Fruit fly (Drosophila melanogaster) whole organism, embryonic: ENCODE results near the gene beat-Ib.

Source experiments
- Atf3 ChIP-seq: fragments of 200-800 bp; sonication (Bioruptor generic); optimal IDR thresholded peaks from 3 replicates; lab custom pipeline; 2016; ENCODE audit warnings: missing biosample characterization, missing genetic modification characterization
- Bteb2 ChIP-seq: fragments of 200-800 bp; sonication (Bioruptor generic); optimal IDR thresholded peaks from 2 replicates; lab custom pipeline; 2016; ENCODE audit warnings: missing biosample characterization, missing genetic modification characterization
- CG10321 ChIP-seq: fragments of 200-800 bp; sonication (Bioruptor generic); IDR thresholded peaks from 2 replicates; pipeline ENCODE4 v1.3.6; 2022; ENCODE audit warnings: missing biosample characterization, missing genetic modification characterization
- CG12769 ChIP-seq: fragments of 200-800 bp; sonication (Bioruptor generic); optimal IDR thresholded peaks from 2 replicates; lab custom pipeline; 2019; ENCODE audit warnings: missing biosample characterization, mild to moderate bottlenecking, missing genetic modification characterization, moderate library complexity
- CG13287 ChIP-seq: fragments of 200-800 bp; sonication (Bioruptor generic); IDR thresholded peaks from 2 replicates; pipeline ENCODE4 v1.3.6; 2022; ENCODE audit warnings: missing biosample characterization, missing genetic modification characterization; ENCODE audit not compliant: partially characterized antibody
- CG14014 ChIP-seq: fragments of 200-800 bp; sonication (Bioruptor generic); IDR thresholded peaks from 2 replicates; pipeline ENCODE4 v1.3.6; 2022; ENCODE audit warnings: missing biosample characterization, missing genetic modification characterization
- CG15696 ChIP-seq: fragments of 200-800 bp; sonication (Bioruptor generic); optimal IDR thresholded peaks from 2 replicates; lab custom pipeline; 2019; ENCODE audit warnings: missing biosample characterization, mild to moderate bottlenecking, missing genetic modification characterization, moderate library complexity
- CG16815 ChIP-seq: fragments of 200-800 bp; sonication (Bioruptor generic); optimal IDR thresholded peaks from 3 replicates; lab custom pipeline; 2017; ENCODE audit warnings: missing biosample characterization, mild to moderate bottlenecking, missing genetic modification characterization
- CG2875 ChIP-seq: fragments of 200-800 bp; sonication (Bioruptor generic); optimal IDR thresholded peaks from 2 replicates; lab custom pipeline; 2017; ENCODE audit warnings: missing biosample characterization, mild to moderate bottlenecking, missing genetic modification characterization, missing genetic modification reagents
- CG32767 ChIP-seq: fragments of 200-800 bp; sonication (Bioruptor generic); IDR thresholded peaks from 2 replicates; pipeline ENCODE4 v1.3.6; 2022; ENCODE audit warnings: missing biosample characterization, missing genetic modification characterization
- CG34376 ChIP-seq: fragments of 200-800 bp; sonication (Bioruptor generic); optimal IDR thresholded peaks from 2 replicates; lab custom pipeline; 2018; ENCODE audit warnings: missing biosample characterization, mild to moderate bottlenecking, missing genetic modification characterization
- CG3847 ChIP-seq: fragments of 200-800 bp; sonication (Bioruptor generic); IDR thresholded peaks from 2 replicates; pipeline ENCODE4 v1.3.6; 2022; ENCODE audit warnings: missing biosample characterization, missing genetic modification characterization
- CG3995 ChIP-seq: fragments of 200-800 bp; sonication (Bioruptor generic); optimal IDR thresholded peaks from 3 replicates; lab custom pipeline; 2016; ENCODE audit warnings: missing biosample characterization, missing genetic modification characterization
- CG4424 ChIP-seq: fragments of 200-800 bp; sonication (Bioruptor generic); optimal IDR thresholded peaks from 3 replicates; lab custom pipeline; 2016; ENCODE audit warnings: missing biosample characterization, missing genetic modification characterization
- CG7271 ChIP-seq: fragments of 200-800 bp; sonication (Bioruptor generic); optimal IDR thresholded peaks from 2 replicates; lab custom pipeline; 2018; ENCODE audit warnings: missing biosample characterization, mild to moderate bottlenecking, missing genetic modification characterization, moderate library complexity
- CG7372 ChIP-seq: fragments of 200-800 bp; sonication (Bioruptor generic); IDR thresholded peaks from 2 replicates; pipeline ENCODE4 v1.3.6; 2022; ENCODE audit warnings: missing biosample characterization, missing genetic modification characterization
- CG9215 ChIP-seq: fragments of 200-800 bp; sonication (Bioruptor generic); IDR thresholded peaks from 2 replicates; pipeline ENCODE4 v1.3.6; 2022; ENCODE audit warnings: missing biosample characterization, missing genetic modification characterization
- CG9437 ChIP-seq: fragments of 200-800 bp; sonication (Bioruptor generic); optimal IDR thresholded peaks from 2 replicates; lab custom pipeline; 2018; ENCODE audit warnings: missing biosample characterization, mild to moderate bottlenecking, missing genetic modification characterization
- CG9609 ChIP-seq: fragments of 200-800 bp; sonication (Bioruptor generic); optimal IDR thresholded peaks from 3 replicates; lab custom pipeline; 2016; ENCODE audit warnings: missing biosample characterization, missing genetic modification characterization
- Dip3 ChIP-seq: fragments of 200-800 bp; sonication (Bioruptor generic); optimal IDR thresholded peaks from 3 replicates; lab custom pipeline; 2016; ENCODE audit warnings: missing biosample characterization, missing genetic modification characterization
- Dll ChIP-seq: fragments of 200-800 bp; sonication (Bioruptor generic); IDR thresholded peaks from 4 replicates; pipeline ENCODE4 v1.3.6; 2022; ENCODE audit warnings: missing biosample characterization, missing genetic modification characterization; ENCODE audit not compliant: partially characterized antibody
- E2f1 ChIP-seq: fragments of 200-800 bp; sonication (Bioruptor generic); IDR thresholded peaks from 2 replicates; pipeline ENCODE4 v1.3.6; 2022; ENCODE audit warnings: missing biosample characterization, missing genetic modification characterization
- Ets65A ChIP-seq: fragments of 200-800 bp; sonication (Bioruptor generic); peaks from one replicate; lab custom pipeline; 2016; ENCODE audit warnings: missing biosample characterization, missing genetic modification characterization
- Gsc ChIP-seq: fragments of 200-800 bp; sonication (Bioruptor generic); IDR thresholded peaks from 2 replicates; pipeline ENCODE4 v1.3.6; 2022; ENCODE audit warnings: missing biosample characterization, missing genetic modification characterization
- H2.0 ChIP-seq: fragments of 200-800 bp; sonication (Bioruptor generic); IDR thresholded peaks from 2 replicates; pipeline ENCODE4 v1.3.6; 2022; ENCODE audit warnings: missing biosample characterization, missing genetic modification characterization
- HLH4C ChIP-seq: fragments of 200-800 bp; sonication (Bioruptor generic); IDR thresholded peaks from 3 replicates; pipeline ENCODE4 v1.3.6; 2022; ENCODE audit warnings: missing biosample characterization, missing genetic modification characterization; ENCODE audit not compliant: partially characterized antibody
- Hey ChIP-seq: fragments of 200-800 bp; sonication (Bioruptor generic); optimal IDR thresholded peaks from 3 replicates; lab custom pipeline; 2018; ENCODE audit warnings: missing biosample characterization, mild to moderate bottlenecking, missing genetic modification characterization
- Optix ChIP-seq: fragments of 200-800 bp; sonication (Bioruptor generic); IDR thresholded peaks from 3 replicates; pipeline ENCODE4 v1.3.6; 2022; ENCODE audit warnings: missing biosample characterization, missing genetic modification characterization
- Sin3A ChIP-seq: fragments of >200 bp; optimal IDR thresholded peaks from 2 replicates; lab custom pipeline; 2018
- Spps ChIP-seq: fragments of 200-800 bp; sonication (Bioruptor generic); optimal IDR thresholded peaks from 2 replicates; lab custom pipeline; 2018; ENCODE audit warnings: missing biosample characterization, mild to moderate bottlenecking, missing genetic modification characterization
- Trl ChIP-seq, 3 experiments: fragments of >200 bp in 2 of 3; fragments of 200-800 bp in 1 of 3; sonication (Bioruptor generic) in 1 of 3; optimal IDR thresholded peaks; 2 replicates in 1 of 3; 3 replicates in 2 of 3; lab custom pipeline; 2016 to 2017; ENCODE audit warnings: missing biosample characterization in 1 of 3, missing genetic modification characterization in 1 of 3
- ap ChIP-seq: fragments of 200-800 bp; sonication (Bioruptor generic); IDR thresholded peaks from 2 replicates; pipeline ENCODE4 v1.3.6; 2022; ENCODE audit warnings: missing biosample characterization, missing genetic modification characterization
- ase ChIP-seq: fragments of 200-800 bp; sonication (Bioruptor generic); IDR thresholded peaks from 3 replicates; pipeline ENCODE4 v1.3.6; 2022; ENCODE audit warnings: missing biosample characterization, missing genetic modification characterization
- bab2 ChIP-seq: fragments of 200-800 bp; sonication (Bioruptor generic); optimal IDR thresholded peaks from 2 replicates; lab custom pipeline; 2016; ENCODE audit warnings: missing biosample characterization, missing genetic modification characterization
- bigmax ChIP-seq: fragments of 200-800 bp; sonication (Bioruptor generic); optimal IDR thresholded peaks from 2 replicates; lab custom pipeline; 2018; ENCODE audit warnings: missing biosample characterization, mild to moderate bottlenecking, missing genetic modification characterization
- cg ChIP-seq: fragments of 200-800 bp; sonication (Bioruptor generic); optimal IDR thresholded peaks from 3 replicates; lab custom pipeline; 2019; ENCODE audit warnings: missing biosample characterization, mild to moderate bottlenecking, missing genetic modification characterization, moderate library complexity
- dati ChIP-seq: fragments of 200-800 bp; sonication (Bioruptor generic); IDR thresholded peaks from 2 replicates; pipeline ENCODE4 v1.3.6; 2022; ENCODE audit warnings: missing biosample characterization, missing genetic modification characterization
- dm ChIP-seq: fragments of 200-800 bp; sonication (Bioruptor generic); optimal IDR thresholded peaks from 3 replicates; lab custom pipeline; 2016; ENCODE audit warnings: missing biosample characterization, missing genetic modification characterization
- fd3F ChIP-seq: fragments of 200-800 bp; sonication (Bioruptor generic); optimal IDR thresholded peaks from 2 replicates; lab custom pipeline; 2018; ENCODE audit warnings: missing biosample characterization, mild to moderate bottlenecking, missing genetic modification characterization, moderate library complexity
- gcm2 ChIP-seq: fragments of 200-800 bp; sonication (Bioruptor generic); optimal IDR thresholded peaks from 2 replicates; lab custom pipeline; 2016; ENCODE audit warnings: missing biosample characterization, missing genetic modification characterization
- ken ChIP-seq: fragments of 200-800 bp; sonication (Bioruptor generic); IDR thresholded peaks from 3 replicates; pipeline ENCODE4 v1.3.6; 2022; ENCODE audit warnings: missing biosample characterization, missing genetic modification characterization
- nerfin-2 ChIP-seq: fragments of 200-800 bp; sonication (Bioruptor generic); IDR thresholded peaks from 2 replicates; pipeline ENCODE4 v1.3.6; 2022; ENCODE audit warnings: missing biosample characterization, missing genetic modification characterization; ENCODE audit not compliant: partially characterized antibody
- nmo ChIP-seq: fragments of 200-800 bp; sonication (Bioruptor generic); optimal IDR thresholded peaks from 2 replicates; lab custom pipeline; 2018; ENCODE audit warnings: missing biosample characterization, mild to moderate bottlenecking, missing genetic modification characterization, moderate library complexity
- peb ChIP-seq: fragments of 200-800 bp; sonication (Bioruptor generic); IDR thresholded peaks from 2 replicates; pipeline ENCODE4 v1.3.6; 2022; ENCODE audit warnings: missing biosample characterization, missing genetic modification characterization
- pum ChIP-seq: fragments of 200-800 bp; sonication (Bioruptor generic); optimal IDR thresholded peaks from 2 replicates; lab custom pipeline; 2016; ENCODE audit warnings: missing biosample characterization, missing genetic modification characterization
- pzg ChIP-seq: fragments of 200-800 bp; sonication (Bioruptor generic); optimal IDR thresholded peaks from 3 replicates; lab custom pipeline; 2018; ENCODE audit warnings: missing biosample characterization, mild to moderate bottlenecking, missing genetic modification characterization, moderate library complexity
- rib ChIP-seq: fragments of 200-800 bp; sonication (Bioruptor generic); IDR thresholded peaks from 2 replicates; pipeline ENCODE4 v1.3.6; 2022; ENCODE audit warnings: missing biosample characterization, missing genetic modification characterization
- sens-2 ChIP-seq: fragments of 200-800 bp; sonication (Bioruptor generic); IDR thresholded peaks from 2 replicates; pipeline ENCODE4 v1.3.6; 2022; ENCODE audit warnings: missing biosample characterization, missing genetic modification characterization
- trh ChIP-seq: fragments of 200-800 bp; sonication (Bioruptor generic); optimal IDR thresholded peaks from 2 replicates; lab custom pipeline; 2016; ENCODE audit warnings: missing biosample characterization, missing genetic modification characterization
- ttk ChIP-seq: fragments of 200-800 bp; sonication (Bioruptor generic); IDR thresholded peaks from 2 replicates; pipeline ENCODE4 v2.1.2; 2022; ENCODE audit warnings: missing biosample characterization, missing genetic modification characterization

beat-Ib gene

DNA sequence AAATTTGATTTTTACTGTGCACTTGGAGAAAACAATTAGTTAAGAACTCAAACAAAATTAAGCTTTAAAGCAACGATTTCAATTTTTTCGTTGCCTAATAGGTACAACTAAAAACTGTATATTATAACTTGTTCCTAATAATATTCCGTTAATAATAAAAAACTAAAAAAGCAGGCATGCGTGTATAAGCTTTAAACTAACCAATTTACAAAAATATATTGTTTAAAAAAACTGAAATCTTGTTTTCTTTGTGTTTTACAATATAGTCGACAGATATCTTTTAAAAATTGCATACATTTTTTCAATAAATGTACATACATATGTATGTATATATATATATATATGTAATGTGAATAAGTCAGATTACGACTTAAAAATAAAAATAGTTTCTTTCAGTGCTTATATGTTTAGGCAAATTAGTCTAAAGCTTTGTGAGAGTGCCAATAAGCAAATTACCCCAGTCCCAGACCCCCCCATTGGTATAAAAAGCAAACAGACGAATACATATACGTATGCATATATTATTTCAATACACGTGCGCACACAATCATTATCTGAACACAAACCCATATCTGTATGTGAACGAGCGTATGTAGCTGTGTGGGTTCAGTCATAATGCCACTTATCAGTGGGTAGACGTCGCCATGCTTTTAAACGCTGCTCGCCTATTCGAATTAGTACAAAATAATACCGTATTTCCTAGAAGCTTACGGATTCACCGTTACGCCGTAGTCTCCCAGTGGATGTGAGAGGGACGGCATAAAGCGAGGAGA lies 49.1 kb downstream of the beat-Ib start (continued):
- TF ChIP-seq trh (GFP tag; lab: Kevin White, UChicago) (peak; percentile 57), fd3F (GFP tag; lab: Kevin White, UChicago) (peak; percentile 63), CG10321 (no peak), ap (GFP tag; lab: Robert Waterston, UW) (peak; percentile 27; the same call in 1 of the 2 replicates), Gsc (GFP tag; lab: Robert Waterston, UW) (no peak), CG7271 (tag; lab: Kevin White, UChicago) (no peak), Ets65A (no peak), CG14014 (no peak), pzg (GFP tag; lab: Kevin White, UChicago) (no peak), CG9609 (no peak), Dip3 (no peak), rib (GFP tag; lab: Robert Waterston, UW) (peak; percentile 52; the same call in 1 of the 2 replicates), Sin3A (lab: Kevin White, UChicago) (no peak), CG9437 (GFP tag; lab: Kevin White, UChicago) (peak; percentile 88), pum (peak; percentile 7), ase (GFP tag; lab: Robert Waterston, UW) (peak; percentile 34; the same call in 1 of the 3 replicates), CG13287 (GFP tag; lab: Robert Waterston, UW) (peak; percentile 38; the same call in 1 of the 2 replicates), CG12769 (peak; percentile 99), H2.0 (GFP tag; lab: Robert Waterston, UW) (no peak), Trl (optimal IDR thresholded peaks at IDR 0.05; lab: Kevin White, UChicago) (peak in 1 of 2 experiments; percentile 4), Trl (GFP tag; optimal IDR thresholded peaks at IDR 0.05; lab: Kevin White, UChicago) (no peak), CG15696 (tag; lab: Kevin White, UChicago) (no peak), Spps (peak; percentile 57), sens-2 (no peak), Optix (no peak), ttk (GFP tag; lab: Robert Waterston, UW) (peak; percentile 71), CG2875 (GFP tag; lab: Kevin White, UChicago) (peak; percentile 70), CG3995 (no peak), CG16815 (GFP tag; lab: Kevin White, UChicago) (peak; percentile 48), ken (GFP tag; lab: Robert Waterston, UW) (no peak), Atf3 (no peak), E2f1 (GFP tag; lab: Robert Waterston, UW) (peak; percentile 53), CG9215 (GFP tag; lab: Robert Waterston, UW) (peak; percentile 49), nerfin-2 (GFP tag; lab: Robert Waterston, UW) (no peak), CG4424 (peak; percentile 79), cg (GFP tag; lab: Kevin White, UChicago) (peak; percentile 93), HLH4C (GFP tag; lab: Robert Waterston, UW) (no peak), nmo (GFP tag; lab: Kevin White, UChicago) (peak; percentile 95), dati (no peak), bigmax (GFP tag; lab: Kevin White, UChicago) (peak; percentile 0), CG34376 (peak; percentile 94), Bteb2 (GFP tag; lab: Kevin White, UChicago) (no peak), dm (GFP tag; lab: Kevin White, UChicago) (no peak), gcm2 (no peak), bab2 (peak; percentile 12), Hey (peak; percentile 56), CG3847 (GFP tag; lab: Robert Waterston, UW) (no peak; the same call in 1 of the 2 replicates), Dll (GFP tag; lab: Robert Waterston, UW) (no peak), CG32767 (GFP tag; lab: Robert Waterston, UW) (0 out of 2 replicates have a peak, but pooled peaks have one; percentile 33), peb (GFP tag; lab: Robert Waterston, UW) (no peak), CG7372 (GFP tag; lab: Robert Waterston, UW) (no peak)
